Worm (Caenorhabditis elegans) whole organism, young adult: Measurements from ENCODE around the gene klp-12.
"Not testable (repeated sequence)": the region's sequence is repeated elsewhere in the genome, so short reads cannot be mapped to it uniquely, and the experiment has no call there.

Experiments
- B0261.1 ChIP-seq: sonication (generic microtip); optimal IDR thresholded peaks from 2 replicates; lab custom pipeline; 2016; ENCODE audit warnings: mild to moderate bottlenecking, missing genetic modification characterization, moderate library complexity, missing compliant biosample characterization
- B0336.3 ChIP-seq: fragments of 200-800 bp; sonication (Bioruptor generic); IDR thresholded peaks from 2 replicates; pipeline ENCODE4 v1.3.6; 2022; ENCODE audit warnings: missing genetic modification characterization, missing compliant biosample characterization
- D2030.7 ChIP-seq: fragments of 200-800 bp; sonication (Bioruptor generic); IDR thresholded peaks from 2 replicates; pipeline ENCODE4 v1.3.6; 2022; ENCODE audit warnings: missing genetic modification reagents, missing genetic modification characterization, missing compliant biosample characterization
- F23B12.7 ChIP-seq: sonication (generic microtip); optimal IDR thresholded peaks from 2 replicates; lab custom pipeline; 2017; ENCODE audit warnings: missing genetic modification characterization, mild to moderate bottlenecking, missing compliant biosample characterization, antibody characterized with exemption, moderate library complexity; ENCODE audit not compliant: insufficient read depth
- F33H1.4 ChIP-seq: fragments of 200-800 bp; sonication (Bioruptor generic); IDR thresholded peaks from 2 replicates; pipeline ENCODE4 v1.3.6; 2022; ENCODE audit warnings: missing genetic modification reagents, missing genetic modification characterization, missing compliant biosample characterization
- F39B2.1 ChIP-seq: fragments of 200-800 bp; sonication (Bioruptor generic); IDR thresholded peaks from 2 replicates; pipeline ENCODE4 v1.3.6; 2022; ENCODE audit warnings: missing genetic modification reagents, missing genetic modification characterization, missing compliant biosample characterization
- F49E8.2 ChIP-seq: sonication (generic microtip); optimal IDR thresholded peaks from 3 replicates; lab custom pipeline; 2017; ENCODE audit warnings: missing genetic modification characterization, mild to moderate bottlenecking, missing compliant biosample characterization, antibody characterized with exemption, moderate library complexity; ENCODE audit not compliant: insufficient read depth
- Y53G8AR.9 ChIP-seq: fragments of 200-800 bp; sonication (Bioruptor generic); conservative IDR thresholded peaks from 2 replicates; pipeline ENCODE4 v1.3.6; 2022; ENCODE audit warnings: missing genetic modification reagents, missing genetic modification characterization, missing compliant biosample characterization
- Y67H2A.10 ChIP-seq: fragments of 200-800 bp; sonication (Bioruptor generic); conservative IDR thresholded peaks from 2 replicates; pipeline ENCODE4 v1.3.6; 2022; ENCODE audit warnings: missing genetic modification reagents, missing genetic modification characterization, missing compliant biosample characterization
- Y79H2A.3 ChIP-seq: fragments of 200-800 bp; sonication (Bioruptor generic); conservative IDR thresholded peaks from 2 replicates; pipeline ENCODE4 v1.3.6; 2022; ENCODE audit warnings: missing genetic modification reagents, missing genetic modification characterization, missing compliant biosample characterization
- Y95B8A.8 ChIP-seq: fragments of 200-800 bp; sonication (Bioruptor generic); IDR thresholded peaks from 2 replicates; pipeline ENCODE4 v1.3.6; 2022; ENCODE audit warnings: missing genetic modification reagents, missing genetic modification characterization, missing compliant biosample characterization
- ama-1 ChIP-seq, 3 experiments: fragments of 150-350 bp in 1 of 3; sonication (generic microtip) in 2 of 3; optimal IDR thresholded peaks; 2 replicates each; lab custom pipeline; 2014 to 2018; ENCODE audit warnings: missing biosample characterization in 2 of 3, missing genetic modification characterization in 2 of 3, missing genetic modification reagents in 2 of 3
- attf-6 ChIP-seq: fragments of 200-800 bp; sonication (Bioruptor generic); IDR thresholded peaks from 2 replicates; pipeline ENCODE4 v1.3.6; 2022; ENCODE audit warnings: missing genetic modification reagents, missing genetic modification characterization, missing compliant biosample characterization
- bed-1 ChIP-seq: fragments of 200-800 bp; sonication (Bioruptor generic); IDR thresholded peaks from 2 replicates; pipeline ENCODE4 v1.3.6; 2022; ENCODE audit warnings: missing genetic modification reagents, missing genetic modification characterization, missing compliant biosample characterization
- cebp-1 ChIP-seq, 2 experiments: fragments of 200-800 bp in 1 of 2; sonication (Bioruptor generic) in 1 of 2; sonication (generic microtip) in 1 of 2; IDR thresholded peaks in 1 of 2; optimal IDR thresholded peaks in 1 of 2; 2 replicates each; pipeline versions ENCODE4 v1.3.6 to Lab custom; 2017 to 2022; ENCODE audit warnings: missing compliant biosample characterization in 2 of 2, missing genetic modification characterization in 2 of 2, mild to moderate bottlenecking in 1 of 2, missing genetic modification reagents in 1 of 2, moderate library complexity in 1 of 2
- ceh-27 ChIP-seq: fragments of 200-800 bp; sonication (Bioruptor generic); optimal IDR thresholded peaks from 2 replicates; lab custom pipeline; 2018; ENCODE audit warnings: mild to moderate bottlenecking, missing genetic modification characterization, moderate library complexity, missing compliant biosample characterization
- ceh-58 ChIP-seq: fragments of 200-800 bp; sonication (Bioruptor generic); IDR thresholded peaks from 2 replicates; pipeline ENCODE4 v1.3.6; 2022; ENCODE audit warnings: missing genetic modification characterization, missing compliant biosample characterization
- dox-1 ChIP-seq: fragments of 200-800 bp; sonication (Bioruptor generic); IDR thresholded peaks from 2 replicates; pipeline ENCODE4 v1.3.6; 2022; ENCODE audit warnings: missing genetic modification reagents, missing genetic modification characterization, missing compliant biosample characterization
- dpl-1 ChIP-seq: fragments of 150-350 bp; optimal IDR thresholded peaks from 2 replicates; lab custom pipeline; 2014; ENCODE audit warnings: missing biosample characterization, missing genetic modification reagents, missing genetic modification characterization
- efl-1 ChIP-seq: fragments of 150-350 bp; optimal IDR thresholded peaks from 2 replicates; lab custom pipeline; 2014; ENCODE audit warnings: missing biosample characterization, missing genetic modification reagents, missing genetic modification characterization
- egl-18 ChIP-seq: fragments of 200-800 bp; sonication (Bioruptor generic); IDR thresholded peaks from 2 replicates; pipeline ENCODE4 v1.3.6; 2022; ENCODE audit warnings: missing genetic modification reagents, missing genetic modification characterization, missing compliant biosample characterization
- ekl-4 ChIP-seq: fragments of 200-800 bp; sonication (Bioruptor generic); IDR thresholded peaks from 2 replicates; pipeline ENCODE4 v1.3.6; 2022; ENCODE audit warnings: missing genetic modification reagents, missing genetic modification characterization, missing compliant biosample characterization
- fkh-3 ChIP-seq: sonication (generic microtip); optimal IDR thresholded peaks from 2 replicates; lab custom pipeline; 2016; ENCODE audit warnings: mild to moderate bottlenecking, missing genetic modification characterization, missing compliant biosample characterization
- hrde-1 ChIP-seq: sonication (generic microtip); optimal IDR thresholded peaks from 2 replicates; lab custom pipeline; 2016; ENCODE audit warnings: missing genetic modification characterization, mild to moderate bottlenecking, missing compliant biosample characterization, moderate library complexity, missing genotype, missing genetic modification reagents, borderline replicate concordance
- hsf-1 ChIP-seq: fragments of 200-800 bp; sonication (Bioruptor generic); IDR thresholded peaks from 2 replicates; pipeline ENCODE4 v1.3.6; 2022; ENCODE audit warnings: missing genetic modification reagents, missing genetic modification characterization, missing compliant biosample characterization
- let-526 ChIP-seq: fragments of 200-800 bp; sonication (Bioruptor generic); IDR thresholded peaks from 2 replicates; pipeline ENCODE4 v1.3.6; 2022; ENCODE audit warnings: missing genetic modification reagents, missing genetic modification characterization, missing compliant biosample characterization
- lin-26 ChIP-seq: fragments of 200-800 bp; sonication (Bioruptor generic); IDR thresholded peaks from 2 replicates; pipeline ENCODE4 v1.3.6; 2022; ENCODE audit warnings: missing genetic modification reagents, missing genetic modification characterization, missing compliant biosample characterization
- lin-35 ChIP-seq, 3 experiments: fragments of 150-350 bp in 2 of 3; sonication (generic microtip) in 1 of 3; optimal IDR thresholded peaks; 2 replicates each; lab custom pipeline; 2014 to 2018; ENCODE audit warnings: missing biosample characterization in 3 of 3, missing genetic modification characterization in 3 of 3, missing genetic modification reagents in 3 of 3
- lin-54 ChIP-seq: fragments of 200-800 bp; sonication (Bioruptor generic); optimal IDR thresholded peaks from 2 replicates; lab custom pipeline; 2018; ENCODE audit warnings: mild to moderate bottlenecking, missing genetic modification characterization, missing compliant biosample characterization
- madf-6 ChIP-seq: fragments of 200-800 bp; sonication (Bioruptor generic); IDR thresholded peaks from 2 replicates; pipeline ENCODE4 v1.3.6; 2022; ENCODE audit warnings: missing genetic modification reagents, missing genetic modification characterization, missing compliant biosample characterization
- madf-8 ChIP-seq: fragments of 200-800 bp; sonication (Bioruptor generic); conservative IDR thresholded peaks from 2 replicates; pipeline ENCODE4 v1.3.6; 2022; ENCODE audit warnings: missing genetic modification reagents, missing genetic modification characterization, missing compliant biosample characterization
- nfyb-1 ChIP-seq: fragments of 200-800 bp; sonication (Bioruptor generic); IDR thresholded peaks from 2 replicates; pipeline ENCODE4 v1.3.6; 2022; ENCODE audit warnings: missing genetic modification reagents, missing genetic modification characterization, missing compliant biosample characterization
- nhr-179 ChIP-seq: sonication (generic microtip); optimal IDR thresholded peaks from 2 replicates; lab custom pipeline; 2016; ENCODE audit warnings: mild to moderate bottlenecking, missing genetic modification characterization, missing compliant biosample characterization
- nhr-80 ChIP-seq: sonication (generic microtip); optimal IDR thresholded peaks from 2 replicates; lab custom pipeline; 2016; ENCODE audit warnings: missing genetic modification characterization, missing compliant biosample characterization
- nhr-90 ChIP-seq: sonication (generic microtip); optimal IDR thresholded peaks from 2 replicates; lab custom pipeline; 2016; ENCODE audit warnings: missing genotype, mild to moderate bottlenecking, missing genetic modification characterization, missing compliant biosample characterization
- pbrm-1 ChIP-seq: fragments of 200-800 bp; sonication (Bioruptor generic); IDR thresholded peaks from 2 replicates; pipeline ENCODE4 v1.3.6; 2022; ENCODE audit warnings: missing genetic modification reagents, missing genetic modification characterization, missing compliant biosample characterization
- rpc-1 ChIP-seq, 2 experiments: fragments of 150-350 bp in 1 of 2; sonication (generic microtip) in 1 of 2; optimal IDR thresholded peaks; 2 replicates each; lab custom pipeline; 2014 to 2018; ENCODE audit warnings: missing biosample characterization in 1 of 2, missing genetic modification characterization in 1 of 2, missing genetic modification reagents in 1 of 2, missing genotype in 1 of 2
- sea-2 ChIP-seq: fragments of 200-800 bp; sonication (Bioruptor generic); IDR thresholded peaks from 2 replicates; pipeline ENCODE4 v1.3.6; 2022; ENCODE audit warnings: missing genetic modification characterization, missing compliant biosample characterization
- snpc-4 ChIP-seq, 5 experiments: fragments of 150-350 bp in 1 of 5; sonication (generic microtip) in 4 of 5; optimal IDR thresholded peaks; 2 replicates each; lab custom pipeline; 2014 to 2018; ENCODE audit warnings: missing genetic modification characterization in 5 of 5, missing biosample characterization in 3 of 5, antibody characterized with exemption in 2 of 5, mild to moderate bottlenecking in 2 of 5, missing compliant biosample characterization in 2 of 5, missing genotype in 2 of 5, moderate library complexity in 2 of 5, missing genetic modification reagents in 1 of 5
- unc-130 ChIP-seq: sonication (generic microtip); optimal IDR thresholded peaks from 2 replicates; lab custom pipeline; 2016; ENCODE audit warnings: missing genetic modification reagents, missing genetic modification characterization, missing compliant biosample characterization
- xnd-1 ChIP-seq: sonication (generic microtip); optimal IDR thresholded peaks from 2 replicates; lab custom pipeline; 2016; ENCODE audit warnings: missing genotype, missing genetic modification reagents, missing genetic modification characterization, missing compliant biosample characterization

The klp-12 gene

DNA sequence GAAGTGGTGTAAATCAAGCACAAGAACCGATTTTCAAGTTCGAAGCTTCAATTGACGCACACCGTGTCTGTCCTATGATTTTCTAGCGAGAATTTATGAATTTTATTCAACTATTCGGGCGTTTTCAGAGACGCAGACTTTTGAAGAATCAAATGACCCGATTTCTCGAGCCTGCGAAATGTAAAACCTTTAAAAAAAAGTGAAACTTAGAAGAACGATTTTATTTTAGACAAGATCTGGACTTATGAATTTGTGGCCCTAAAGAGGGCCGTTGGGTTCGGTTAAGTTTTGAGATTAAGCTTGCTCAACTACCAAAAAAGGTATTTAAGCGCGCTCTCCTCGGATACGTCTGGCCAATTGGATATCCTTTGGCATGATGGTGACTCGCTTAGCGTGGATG is 46.5 kb upstream of the klp-12 start:
- TF ChIP-seq attf-6 (peak; percentile 64), lin-26 (GFP tag; lab: Robert Waterston, UW) (peak; percentile 60), madf-8 (GFP tag; lab: Robert Waterston, UW) (peak; percentile 14; the same call in 1 of the 2 replicates), madf-6 (GFP tag; lab: Robert Waterston, UW) (peak; percentile 61), ama-1 (GFP tag; optimal IDR thresholded peaks at IDR 0.05; lab: Kevin White, UChicago) (peak in 1 of 2 experiments; percentile 36), Y95B8A.8 (GFP tag; lab: Robert Waterston, UW) (peak; percentile 64; the same call in 1 of the 2 replicates), F39B2.1 (GFP tag; lab: Robert Waterston, UW) (peak; percentile 39; the same call in 1 of the 2 replicates), D2030.7 (GFP tag; lab: Robert Waterston, UW) (peak; percentile 26), lin-54 (GFP tag; lab: Kevin White, UChicago) (peak; percentile 22), B0336.3 (0 out of 2 replicates have a peak, but pooled peaks have one; percentile 12), ekl-4 (GFP tag; lab: Robert Waterston, UW) (peak; percentile 68), ceh-58 (GFP tag; lab: Robert Waterston, UW) (0 out of 2 replicates have a peak, but pooled peaks have one; percentile 70), Y79H2A.3 (GFP tag; lab: Robert Waterston, UW) (0 out of 2 replicates have a peak, but pooled peaks have one; percentile 18), F33H1.4 (GFP tag; lab: Robert Waterston, UW) (peak; percentile 39), snpc-4 (tag; optimal IDR thresholded peaks at IDR 0.05; lab: Kevin White, UChicago) (peak in 1 of 4 experiments; percentile 6), cebp-1 (tag; optimal IDR thresholded peaks at IDR 0.05; lab: Kevin White, UChicago) (peak; percentile 5), pbrm-1 (GFP tag; lab: Robert Waterston, UW) (0 out of 2 replicates have a peak, but pooled peaks have one; percentile 17), hsf-1 (peak; percentile 12; the same call in 1 of the 2 replicates), hrde-1 (tag; lab: Kevin White, UChicago) (peak; percentile 34), Y53G8AR.9 (GFP tag; lab: Robert Waterston, UW) (0 out of 2 replicates have a peak, but pooled peaks have one; percentile 53)
- TF ChIP-seq ama-1 (optimal IDR thresholded peaks at IDR 0.05; lab: Kevin White, UChicago); snpc-4 (GFP tag; optimal IDR thresholded peaks at IDR 0.05; lab: Kevin White, UChicago); cebp-1 (GFP tag; IDR thresholded peaks at IDR 0.05; lab: Robert Waterston, UW): not testable (repeated sequence)

DNA sequence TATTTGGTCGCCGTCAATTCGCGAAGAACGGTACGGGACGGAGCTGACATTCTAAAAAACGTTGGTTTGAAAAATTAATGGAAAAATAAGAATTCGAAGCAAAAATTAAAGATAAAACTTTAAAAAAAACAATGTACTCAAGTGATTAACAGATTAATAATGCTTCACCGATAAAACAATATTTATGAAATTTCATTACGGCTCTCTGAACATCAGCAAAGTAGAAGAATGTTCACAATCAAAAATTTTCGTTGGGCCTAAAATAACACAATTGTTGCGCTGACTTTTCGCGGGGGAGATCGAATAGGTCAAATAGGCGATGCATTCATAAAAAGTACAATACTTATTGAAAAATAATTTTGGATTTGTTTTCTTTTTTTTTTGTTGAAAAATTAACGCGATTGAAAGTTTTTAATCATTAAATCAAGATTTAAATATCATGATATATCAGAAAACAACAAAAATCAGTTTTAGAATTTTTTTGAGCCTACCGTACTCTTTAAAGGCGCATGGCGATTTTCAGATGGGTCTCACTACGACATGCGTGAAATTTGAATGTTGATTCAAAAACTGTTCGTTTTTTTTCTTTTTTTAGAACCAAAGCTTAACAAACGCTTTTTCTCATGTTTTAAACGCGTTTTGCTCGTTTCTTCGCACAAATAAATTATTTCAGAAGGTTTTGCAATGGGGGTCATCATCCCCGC is 43.8 kb upstream of the klp-12 start, which contains the start of the genes memi-3 and cyp-31A2:
Gene memi-3, minus strand, starts transcription at position 51 of the 704 bp plus-strand sequence.
Gene cyp-31A2, plus strand, starts transcription at position 674 of the 704 bp plus-strand sequence.
- no peak for TF ChIP-seq nhr-80
- TF ChIP-seq dpl-1 (GFP tag; lab: Kevin White, UChicago), result peak; percentile 50
- TF ChIP-seq lin-35 (GFP tag; optimal IDR thresholded peaks at IDR 0.05; lab: Kevin White, UChicago), result no peak
- TF ChIP-seq egl-18 (GFP tag; lab: Robert Waterston, UW), result no peak
- TF ChIP-seq snpc-4 (GFP tag; optimal IDR thresholded peaks at IDR 0.05; lab: Kevin White, UChicago), result no peak
- peak in 1 of 4 experiments; percentile 7 for TF ChIP-seq snpc-4 (tag; optimal IDR thresholded peaks at IDR 0.05; lab: Kevin White, UChicago)
- TF ChIP-seq madf-6 (GFP tag; lab: Robert Waterston, UW), result peak; percentile 86
- no peak for TF ChIP-seq dox-1 (GFP tag; lab: Robert Waterston, UW)
- no peak for TF ChIP-seq B0261.1 (tag; lab: Kevin White, UChicago)
- no peak for TF ChIP-seq ama-1 (optimal IDR thresholded peaks at IDR 0.05; lab: Kevin White, UChicago)
- TF ChIP-seq ama-1 (GFP tag; optimal IDR thresholded peaks at IDR 0.05; lab: Kevin White, UChicago), result no peak
- TF ChIP-seq nhr-90 (tag; lab: Kevin White, UChicago), result no peak
- TF ChIP-seq nfyb-1 (GFP tag; lab: Robert Waterston, UW), result no peak
- peak; percentile 80 for TF ChIP-seq xnd-1 (tag; lab: Kevin White, UChicago)
- TF ChIP-seq Y95B8A.8 (GFP tag; lab: Robert Waterston, UW), result no peak
- TF ChIP-seq Y67H2A.10 (GFP tag; lab: Robert Waterston, UW), result no peak
- peak; percentile 45 for TF ChIP-seq lin-54 (GFP tag; lab: Kevin White, UChicago)
- TF ChIP-seq bed-1 (GFP tag; lab: Robert Waterston, UW), result no peak
- TF ChIP-seq nhr-179, result no peak
- TF ChIP-seq F23B12.7 (tag; lab: Kevin White, UChicago), result no peak
- TF ChIP-seq unc-130, result peak; percentile 39
- TF ChIP-seq ceh-27 (GFP tag; lab: Kevin White, UChicago), result no peak
- no peak for TF ChIP-seq F49E8.2 (tag; lab: Kevin White, UChicago)
- TF ChIP-seq D2030.7 (GFP tag; lab: Robert Waterston, UW), result peak; percentile 39; the same call in 1 of the 2 replicates
- TF ChIP-seq rpc-1 (optimal IDR thresholded peaks at IDR 0.05; lab: Kevin White, UChicago), result no peak
- TF ChIP-seq rpc-1 (tag; optimal IDR thresholded peaks at IDR 0.05; lab: Kevin White, UChicago), result no peak
- peak; percentile 76 for TF ChIP-seq efl-1 (GFP tag; lab: Kevin White, UChicago)
- no peak for TF ChIP-seq fkh-3 (tag; lab: Kevin White, UChicago)
- TF ChIP-seq let-526 (GFP tag; lab: Robert Waterston, UW), result no peak
- no peak for TF ChIP-seq sea-2
- peak; percentile 5; the same call in 1 of the 2 replicates for TF ChIP-seq madf-8 (GFP tag; lab: Robert Waterston, UW)
